Fruit fly (Drosophila melanogaster): Measurements from ENCODE around the gene CG8927.

DNA sequence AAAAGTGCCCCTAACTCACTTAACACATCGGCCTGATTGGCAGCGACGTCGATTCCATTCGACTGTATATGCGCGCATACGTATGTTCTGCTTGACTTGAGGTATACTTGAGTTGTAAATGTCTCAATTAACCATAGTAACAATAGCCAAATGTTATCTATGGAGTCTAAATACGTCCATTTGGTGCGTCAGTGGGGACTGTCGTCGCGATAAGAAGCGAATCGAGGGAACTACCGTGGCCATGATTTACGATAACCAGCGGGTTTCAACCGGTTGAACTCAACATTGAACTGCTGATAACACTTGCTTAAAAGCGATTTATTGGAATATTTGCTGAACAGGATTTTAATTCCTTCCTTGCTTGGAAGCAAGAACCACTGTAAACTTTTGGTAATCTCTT, 10.0 kb downstream of the CG8927 start:
- no peak for TF ChIP-seq mld (GFP tag; IDR thresholded peaks at IDR 0.05; ENCODE audit: partially characterized antibody)
- TF ChIP-seq CG32772 (GFP tag; IDR thresholded peaks at IDR 0.05): no peak
